Fruit fly (Drosophila melanogaster): ENCODE results near the gene Pdp1.

The Pdp1 gene

DNA sequence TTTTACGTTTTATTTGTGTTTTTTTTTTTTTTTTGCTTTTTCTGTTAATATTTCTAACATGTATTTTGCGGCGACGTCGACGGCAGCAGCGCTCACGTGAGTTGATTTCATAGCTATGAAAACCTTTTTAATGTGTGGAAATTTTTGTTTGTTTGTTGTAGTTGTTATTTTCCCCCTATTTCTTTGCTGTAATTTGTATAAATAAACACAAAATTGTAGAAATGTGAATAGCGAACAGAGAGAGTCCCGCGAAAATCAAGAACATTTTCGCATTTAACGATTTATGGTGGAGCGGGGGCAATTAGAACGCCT is 10.6 kb downstream of the Pdp1 start:
- TF ChIP-seq chinmo (GFP tag; IDR thresholded peaks at IDR 0.05; ENCODE audit: partially characterized antibody) (0 out of 4 replicates have a peak, but pooled peaks have one; percentile 5), CG3726 (GFP tag; IDR thresholded peaks at IDR 0.05) (no peak), CG1024 (GFP tag; IDR thresholded peaks at IDR 0.05) (no peak), NfI (GFP tag; optimal IDR thresholded peaks at IDR 0.05) (no peak), CG13424 (tag; optimal IDR thresholded peaks at IDR 0.05) (no peak), Gsc (GFP tag; IDR thresholded peaks at IDR 0.05) (no peak), Sry-β (GFP tag; optimal IDR thresholded peaks at IDR 0.05) (no peak), CG1647 (GFP tag; optimal IDR thresholded peaks at IDR 0.05) (no peak), CG13775 (GFP tag; optimal IDR thresholded peaks at IDR 0.05) (no peak), Abd-B (GFP tag; optimal IDR thresholded peaks at IDR 0.05) (no peak), CG31441 (GFP tag; IDR thresholded peaks at IDR 0.05) (no peak), CG11504 (tag; optimal IDR thresholded peaks at IDR 0.05) (no peak), eve (GFP tag; optimal IDR thresholded peaks at IDR 0.05) (peak in 1 of 2 experiments; percentile 3), Mad (GFP tag; optimal IDR thresholded peaks at IDR 0.05) (no peak), Hand (GFP tag; optimal IDR thresholded peaks at IDR 0.05) (no peak), slbo (GFP tag; IDR thresholded peaks at IDR 0.05) (no peak), TFAM (GFP tag; optimal IDR thresholded peaks at IDR 0.05) (no peak), cwo (GFP tag; optimal IDR thresholded peaks at IDR 0.05) (peak; percentile 85), croc (GFP tag; conservative IDR thresholded peaks at IDR 0.05) (no peak), tup (GFP tag; optimal IDR thresholded peaks at IDR 0.05) (no peak), CG15514 (GFP tag; optimal IDR thresholded peaks at IDR 0.05) (no peak), z (GFP tag; IDR thresholded peaks at IDR 0.05) (no peak), wdn (GFP tag; IDR thresholded peaks at IDR 0.05) (no peak), zf30C (GFP tag; optimal IDR thresholded peaks at IDR 0.05) (no peak), fd102C (GFP tag; optimal IDR thresholded peaks at IDR 0.05) (no peak), mam (GFP tag; optimal IDR thresholded peaks at IDR 0.05) (no peak), Camta (GFP tag; optimal IDR thresholded peaks at IDR 0.05) (no peak), NC2α (GFP tag; optimal IDR thresholded peaks at IDR 0.05) (no peak), usp (GFP tag; optimal IDR thresholded peaks at IDR 0.05) (no peak), esg (GFP tag; conservative IDR thresholded peaks at IDR 0.05) (no peak), CG12104 (GFP tag; optimal IDR thresholded peaks at IDR 0.05) (no peak), CG18599 (GFP tag; optimal IDR thresholded peaks at IDR 0.05) (no peak), tin (GFP tag; optimal IDR thresholded peaks at IDR 0.05) (no peak), Vsx1 (GFP tag; optimal IDR thresholded peaks at IDR 0.05) (no peak), cato (GFP tag; optimal IDR thresholded peaks at IDR 0.05; ENCODE audit: borderline replicate concordance) (no peak), kni (GFP tag; optimal IDR thresholded peaks at IDR 0.05) (no peak), Sin3A (optimal IDR thresholded peaks at IDR 0.05) (no peak), ash1 (GFP tag; optimal IDR thresholded peaks at IDR 0.05) (no peak), knrl (GFP tag; IDR thresholded peaks at IDR 0.05; ENCODE audit: partially characterized antibody) (no peak), B-H2 (GFP tag; optimal IDR thresholded peaks at IDR 0.05) (no peak), sd (tag; optimal IDR thresholded peaks at IDR 0.05) (peak; percentile 5), CG9932 (GFP tag; IDR thresholded peaks at IDR 0.05) (no peak), CG18011 (GFP tag; optimal IDR thresholded peaks at IDR 0.05) (no peak), Adf1 (GFP tag; IDR thresholded peaks at IDR 0.05) (peak; percentile 81), CG32772 (GFP tag; IDR thresholded peaks at IDR 0.05) (no peak), scrt (GFP tag; optimal IDR thresholded peaks at IDR 0.05) (no peak), Drgx (GFP tag; IDR thresholded peaks at IDR 0.05) (peak; percentile 58; the same call in 1 of the 2 replicates), PHDP (tag; optimal IDR thresholded peaks at IDR 0.05) (no peak), CG4282 (GFP tag; optimal IDR thresholded peaks at IDR 0.05) (no peak), CG15696 (tag; optimal IDR thresholded peaks at IDR 0.05) (no peak), CG11456 (GFP tag; IDR thresholded peaks at IDR 0.05) (no peak), Fer3 (tag; optimal IDR thresholded peaks at IDR 0.05) (no peak)
